Worm (Caenorhabditis elegans) whole organism, mixed stage, embryonic: Measurements from ENCODE around the gene F23F1.2.

ENCODE experiments used
- ceh-39 ChIP-seq: fragments of 150-350 bp; optimal IDR thresholded peaks from 2 replicates; lab custom pipeline; 2014; ENCODE audit warnings: missing biosample characterization, missing genetic modification characterization
- ceh-83 ChIP-seq: fragments of 200-800 bp; sonication (Bioruptor generic); optimal IDR thresholded peaks from 2 replicates; lab custom pipeline; 2018; ENCODE audit warnings: mild to moderate bottlenecking, missing genetic modification characterization, missing compliant biosample characterization
- elt-1 ChIP-seq: sonication (generic microtip); optimal IDR thresholded peaks from 2 replicates; lab custom pipeline; 2017; ENCODE audit warnings: missing genetic modification characterization, mild to moderate bottlenecking, missing compliant biosample characterization, antibody characterized with exemption, moderate library complexity, borderline replicate concordance; ENCODE audit not compliant: insufficient read depth
- elt-3 ChIP-seq: fragments of 150-350 bp; optimal IDR thresholded peaks from 2 replicates; lab custom pipeline; 2014; ENCODE audit warnings: missing biosample characterization, missing genetic modification characterization
- hlh-1 ChIP-seq: fragments of 150-350 bp; optimal IDR thresholded peaks from 2 replicates; lab custom pipeline; 2014; ENCODE audit warnings: missing biosample characterization, missing genetic modification reagents, missing genetic modification characterization
- lin-32 ChIP-seq: fragments of 200-800 bp; sonication (Bioruptor generic); optimal IDR thresholded peaks from 2 replicates; lab custom pipeline; 2018; ENCODE audit warnings: mild to moderate bottlenecking, missing genetic modification characterization, missing compliant biosample characterization
- lsy-2 ChIP-seq: fragments of 150-350 bp; optimal IDR thresholded peaks from 2 replicates; lab custom pipeline; 2014; ENCODE audit warnings: missing biosample characterization, missing genetic modification characterization
- nhr-237 ChIP-seq: fragments of 150-350 bp; optimal IDR thresholded peaks from 2 replicates; lab custom pipeline; 2014; ENCODE audit warnings: missing biosample characterization, missing genetic modification characterization
- nhr-76 ChIP-seq: sonication (generic microtip); optimal IDR thresholded peaks from 2 replicates; lab custom pipeline; 2017; ENCODE audit warnings: missing biosample characterization, missing genetic modification characterization
- snpc-4 ChIP-seq: fragments of 150-350 bp; optimal IDR thresholded peaks from 2 replicates; lab custom pipeline; 2014; ENCODE audit warnings: missing biosample characterization, missing genetic modification characterization
- unc-120 ChIP-seq: sonication (generic microtip); optimal IDR thresholded peaks from 2 replicates; lab custom pipeline; 2017; ENCODE audit warnings: missing genetic modification characterization, missing compliant biosample characterization; ENCODE audit not compliant: poor library complexity, severe bottlenecking
- unc-39 ChIP-seq: fragments of 150-350 bp; optimal IDR thresholded peaks from 2 replicates; lab custom pipeline; 2014; ENCODE audit warnings: missing biosample characterization, missing genetic modification characterization
- unc-62 ChIP-seq: fragments of 150-350 bp; optimal IDR thresholded peaks from 2 replicates; lab custom pipeline; 2014; ENCODE audit warnings: missing biosample characterization, missing genetic modification reagents, missing genetic modification characterization

ce11 chrII:67663-68062 is 33.7 kb downstream of the F23F1.2 start:
- TF ChIP-seq lsy-2 (tag; lab: Kevin White, UChicago) (no peak), elt-3 (tag; lab: Kevin White, UChicago) (no peak), nhr-76 (tag; lab: Kevin White, UChicago) (no peak), hlh-1 (no peak), snpc-4 (tag; lab: Kevin White, UChicago) (no peak), elt-1 (no peak), nhr-237 (tag; lab: Kevin White, UChicago) (no peak), lin-32 (no peak), unc-39 (tag; lab: Kevin White, UChicago) (no peak), ceh-39 (tag; lab: Kevin White, UChicago) (no peak), unc-120 (tag; lab: Kevin White, UChicago) (no peak), unc-62 (GFP tag; lab: Kevin White, UChicago) (no peak), ceh-83 (no peak)
